Worm (Caenorhabditis elegans): ENCODE data around the gene C35D10.10.

- TF ChIP-seq ama-1 (optimal IDR thresholded peaks at IDR 0.05) (no peak), hmg-4 (GFP tag; optimal IDR thresholded peaks at IDR 0.05) (no peak), ets-7 (tag; optimal IDR thresholded peaks at IDR 0.05) (no peak), tbx-11 (GFP tag; IDR thresholded peaks at IDR 0.05) (no peak), ceh-36 (tag; optimal IDR thresholded peaks at IDR 0.05) (no peak), hnd-1 (tag; optimal IDR thresholded peaks at IDR 0.05) (no peak), tra-4 (tag; optimal IDR thresholded peaks at IDR 0.05) (no peak), hmbx-1 (tag; optimal IDR thresholded peaks at IDR 0.05) (no peak), F13C5.2 (tag; optimal IDR thresholded peaks at IDR 0.05) (no peak), B0310.2 (tag; optimal IDR thresholded peaks at IDR 0.05) (no peak), ceh-13 (GFP tag; optimal IDR thresholded peaks at IDR 0.05) (no peak), pes-1 (GFP tag; IDR thresholded peaks at IDR 0.05) (no peak)
These were observed 17.3 kb downstream of the C35D10.10 start, which contains the start of the genes clec-157 and fkh-5 for ce11 chrIII:4844327-4844726.

Data from whole organism, early embryonic.